ENCODE assay signal across 2 worm cellular contexts in genomic region chrIV:14986684-14987083, ce11.
TF ChIP-seq lines count a peak whose summit lies in the region.

Gene dpy-4, minus strand, starts transcription at chrIV:14986784.

TF ChIP-seq in whole organism, L1 larva, 84 proteins besides CTCF, POLR2A, EP300 and RAD21:
- TF ChIP-seq efl-1 (optimal IDR thresholded peaks at IDR 0.05; lab: Kevin White, UChicago) (no peak), efl-1 (GFP tag; optimal IDR thresholded peaks at IDR 0.05 in 1 of 2; lab: Kevin White, UChicago) (peak in 1 of 2 experiments; percentile 40), ama-1 (optimal IDR thresholded peaks at IDR 0.05; lab: Kevin White, UChicago) (peak; percentile 41), mef-2 (tag; optimal IDR thresholded peaks at IDR 0.05; lab: Kevin White, UChicago) (no peak), nhr-11 (tag; optimal IDR thresholded peaks at IDR 0.05; lab: Kevin White, UChicago) (no peak), dpl-1 (GFP tag; optimal IDR thresholded peaks at IDR 0.05; lab: Kevin White, UChicago) (no peak), lsy-2 (tag; optimal IDR thresholded peaks at IDR 0.05; lab: Kevin White, UChicago) (no peak), nhr-47 (tag; optimal IDR thresholded peaks at IDR 0.05; lab: Kevin White, UChicago) (no peak), fkh-8 (tag; optimal IDR thresholded peaks at IDR 0.05; lab: Kevin White, UChicago) (no peak), fkh-4 (tag; optimal IDR thresholded peaks at IDR 0.05; lab: Kevin White, UChicago; ENCODE audit: borderline replicate concordance) (no peak), nhr-28 (tag; optimal IDR thresholded peaks at IDR 0.05; lab: Kevin White, UChicago) (no peak), blmp-1 (tag; optimal IDR thresholded peaks at IDR 0.05; lab: Kevin White, UChicago) (peak; percentile 25)

TF ChIP-seq in whole organism, L3 larva, 47 proteins besides CTCF, POLR2A, EP300 and RAD21:
- TF ChIP-seq nhr-76 (tag; optimal IDR thresholded peaks at IDR 0.05; lab: Kevin White, UChicago) (no peak), mdl-1 (tag; optimal IDR thresholded peaks at IDR 0.05; lab: Kevin White, UChicago) (no peak), nhr-25 (tag; optimal IDR thresholded peaks at IDR 0.05; lab: Kevin White, UChicago) (peak; percentile 35), unc-39 (tag; optimal IDR thresholded peaks at IDR 0.05; lab: Kevin White, UChicago) (no peak), fkh-10 (GFP tag; optimal IDR thresholded peaks at IDR 0.05; lab: Kevin White, UChicago) (no peak), pha-4 (tag; optimal IDR thresholded peaks at IDR 0.05; lab: Kevin White, UChicago) (no peak), ama-1 (optimal IDR thresholded peaks at IDR 0.05; lab: Kevin White, UChicago) (peak; percentile 56), egl-5 (tag; optimal IDR thresholded peaks at IDR 0.05; lab: Kevin White, UChicago) (no peak)

Comparison
In these comparisons a context has a peak if more than half of its experiments do, and no peak if none do; other contexts are left out.
1. Of the 26 proteins assayed by ChIP-seq in both whole organism, L1 larva and whole organism, L3 larva: peak only in whole organism, L1 larva: none; only in whole organism, L3 larva: none; in both: ama-1; in neither: 25.